Fruit fly (Drosophila melanogaster): Measurements from ENCODE around the gene Fbxl4.

Gene Fbxl4

dm6 chrX:14186953-14187352 lies 50.8 kb downstream of the Fbxl4 start, which contains the start of gene CG12481:
Gene CG12481, plus strand, starts transcription at chrX:14187253.
- TF ChIP-seq Hr96 (GFP tag; optimal IDR thresholded peaks at IDR 0.05) (no peak), toe (GFP tag; optimal IDR thresholded peaks at IDR 0.05) (no peak), CG7045 (GFP tag; optimal IDR thresholded peaks at IDR 0.05) (no peak), Clk (GFP tag; optimal IDR thresholded peaks at IDR 0.05) (no peak), CG11617 (GFP tag; optimal IDR thresholded peaks at IDR 0.05) (no peak), pad (GFP tag; optimal IDR thresholded peaks at IDR 0.05) (no peak), tj (GFP tag; optimal IDR thresholded peaks at IDR 0.05) (no peak), cic (GFP tag; optimal IDR thresholded peaks at IDR 0.05) (no peak), CG7101 (tag; optimal IDR thresholded peaks at IDR 0.05) (no peak), CG1620 (GFP tag; optimal IDR thresholded peaks at IDR 0.05) (no peak), CG14711 (tag; optimal IDR thresholded peaks at IDR 0.05) (no peak), cnc (optimal IDR thresholded peaks at IDR 0.05) (no peak), Crg-1 (GFP tag; optimal IDR thresholded peaks at IDR 0.05) (no peak), CG5204 (GFP tag; optimal IDR thresholded peaks at IDR 0.05) (no peak), ovo (GFP tag; optimal IDR thresholded peaks at IDR 0.05) (no peak), CG12768 (GFP tag; optimal IDR thresholded peaks at IDR 0.05) (no peak)

All from whole organism, adult.